Fruit fly (Drosophila melanogaster) whole organism, adult: ENCODE results near the gene Dph1.

Experiments
- CG11617 ChIP-seq: fragments of 200-800 bp; sonication (Bioruptor generic); optimal IDR thresholded peaks from 2 replicates; lab custom pipeline; 2017; ENCODE audit warnings: mild to moderate bottlenecking, missing biosample characterization, missing genetic modification reagents, missing genetic modification characterization
- CG12768 ChIP-seq: fragments of 200-800 bp; sonication (Bioruptor generic); optimal IDR thresholded peaks from 2 replicates; lab custom pipeline; 2017; ENCODE audit warnings: missing biosample characterization, missing genetic modification characterization, mild to moderate bottlenecking, moderate library complexity, missing genetic modification reagents
- CG14711 ChIP-seq: fragments of 200-800 bp; sonication (Bioruptor generic); optimal IDR thresholded peaks from 2 replicates; lab custom pipeline; 2018; ENCODE audit warnings: missing biosample characterization, mild to moderate bottlenecking, missing genetic modification characterization, moderate library complexity
- CG1620 ChIP-seq: fragments of 200-800 bp; sonication (Bioruptor generic); optimal IDR thresholded peaks from 2 replicates; lab custom pipeline; 2016; ENCODE audit warnings: missing biosample characterization, missing genetic modification characterization
- CG33017 ChIP-seq: fragments of 200-800 bp; sonication (Bioruptor generic); optimal IDR thresholded peaks from 2 replicates; lab custom pipeline; 2018; ENCODE audit warnings: missing biosample characterization, mild to moderate bottlenecking, missing genetic modification characterization, moderate library complexity
- CG5204 ChIP-seq: fragments of 200-800 bp; sonication (Bioruptor generic); optimal IDR thresholded peaks from 2 replicates; lab custom pipeline; 2016; ENCODE audit warnings: missing biosample characterization, missing genetic modification characterization
- CG7045 ChIP-seq: fragments of 200-800 bp; sonication (Bioruptor generic); optimal IDR thresholded peaks from 2 replicates; lab custom pipeline; 2017; ENCODE audit warnings: missing biosample characterization, mild to moderate bottlenecking, missing genetic modification characterization
- CG7101 ChIP-seq: fragments of 200-800 bp; sonication (Bioruptor generic); optimal IDR thresholded peaks from 2 replicates; lab custom pipeline; 2018; ENCODE audit warnings: missing biosample characterization, mild to moderate bottlenecking, missing genetic modification characterization, moderate library complexity
- Clk ChIP-seq: fragments of 200-800 bp; sonication (Bioruptor generic); optimal IDR thresholded peaks from 2 replicates; lab custom pipeline; 2017; ENCODE audit warnings: missing biosample characterization, missing genetic modification characterization
- Crg-1 ChIP-seq: fragments of 200-800 bp; sonication (Bioruptor generic); optimal IDR thresholded peaks from 2 replicates; lab custom pipeline; 2016; ENCODE audit warnings: missing biosample characterization, missing genetic modification characterization
- Hr96 ChIP-seq: fragments of 200-800 bp; sonication (Bioruptor generic); optimal IDR thresholded peaks from 2 replicates; lab custom pipeline; 2016; ENCODE audit warnings: missing biosample characterization, missing genetic modification characterization
- Mnt ChIP-seq: fragments of 200-800 bp; sonication (Bioruptor generic); optimal IDR thresholded peaks from 2 replicates; lab custom pipeline; 2016; ENCODE audit warnings: missing biosample characterization, mild to moderate bottlenecking, missing genetic modification characterization
- bab1 ChIP-seq: fragments of 200-800 bp; sonication (Bioruptor generic); optimal IDR thresholded peaks from 3 replicates; lab custom pipeline; 2019; ENCODE audit warnings: missing biosample characterization, mild to moderate bottlenecking, missing genetic modification characterization, moderate library complexity
- cic ChIP-seq: fragments of 200-800 bp; sonication (Bioruptor generic); optimal IDR thresholded peaks from 2 replicates; lab custom pipeline; 2017; ENCODE audit warnings: missing biosample characterization, mild to moderate bottlenecking, missing genetic modification characterization, moderate library complexity
- cnc ChIP-seq, 2 experiments: fragments of >200 bp; optimal IDR thresholded peaks; 2 replicates each; lab custom pipeline; 2017
- kay ChIP-seq: fragments of 200-800 bp; sonication (Bioruptor generic); peaks from one replicate; lab custom pipeline; 2016; ENCODE audit warnings: missing biosample characterization, missing genetic modification characterization, borderline replicate concordance
- ovo ChIP-seq: fragments of 200-800 bp; sonication (Bioruptor generic); optimal IDR thresholded peaks from 2 replicates; lab custom pipeline; 2016; ENCODE audit warnings: missing biosample characterization, missing genetic modification characterization
- pad ChIP-seq: fragments of 200-800 bp; sonication (Bioruptor generic); optimal IDR thresholded peaks from 3 replicates; lab custom pipeline; 2017; ENCODE audit warnings: missing biosample characterization, missing genetic modification characterization, mild to moderate bottlenecking, moderate library complexity, missing genetic modification reagents
- tj ChIP-seq: fragments of 200-800 bp; sonication (Bioruptor generic); optimal IDR thresholded peaks from 3 replicates; lab custom pipeline; 2017; ENCODE audit warnings: missing biosample characterization, mild to moderate bottlenecking, missing genetic modification characterization, moderate library complexity
- toe ChIP-seq: fragments of 200-800 bp; sonication (Bioruptor generic); optimal IDR thresholded peaks from 2 replicates; lab custom pipeline; 2016; ENCODE audit warnings: missing biosample characterization, missing genetic modification characterization

Dph1 gene

DNA sequence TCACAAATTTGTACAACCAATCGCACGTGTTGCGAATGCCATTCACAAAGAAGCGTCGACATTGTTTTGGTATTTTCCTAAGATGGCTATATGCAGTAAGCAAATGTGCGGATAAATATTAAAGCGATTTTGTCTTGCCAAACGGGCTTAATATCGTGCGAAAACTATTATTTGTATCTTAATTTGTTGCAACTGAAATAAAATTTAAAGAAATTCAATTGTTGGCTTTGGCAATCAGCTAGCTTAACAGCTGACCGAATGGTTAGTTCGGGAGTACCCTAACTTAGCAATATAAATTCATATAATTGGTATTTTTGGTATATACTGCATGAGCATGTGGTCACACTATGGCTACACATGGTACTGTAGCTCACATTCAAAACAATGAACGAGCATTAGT is 48.4 kb downstream of the Dph1 start, which contains the start of the genes RIOK1 and Polr3H:
Gene RIOK1, minus strand, starts transcription at position 65 of the 400 bp plus-strand sequence.
Gene Polr3H, plus strand, starts transcription at position 347 of the 400 bp plus-strand sequence.
- TF ChIP-seq CG33017 (tag; lab: Kevin White, UChicago) (no peak), CG12768 (GFP tag; lab: Kevin White, UChicago) (peak; percentile 52), CG1620 (GFP tag; lab: Kevin White, UChicago) (peak; percentile 60), CG5204 (peak; percentile 57), tj (GFP tag; lab: Kevin White, UChicago) (peak; percentile 11), pad (GFP tag; lab: Kevin White, UChicago) (peak; percentile 17), cnc (optimal IDR thresholded peaks at IDR 0.05; lab: Kevin White, UChicago) (no peak), bab1 (GFP tag; lab: Kevin White, UChicago) (peak; percentile 76), CG7045 (GFP tag; lab: Kevin White, UChicago) (peak; percentile 27), CG14711 (peak; percentile 67), Crg-1 (GFP tag; lab: Kevin White, UChicago) (peak; percentile 56), Hr96 (GFP tag; lab: Kevin White, UChicago) (peak; percentile 59), Mnt (GFP tag; lab: Kevin White, UChicago) (peak; percentile 99), CG7101 (tag; lab: Kevin White, UChicago) (peak; percentile 53), Clk (GFP tag; lab: Kevin White, UChicago) (peak; percentile 27), CG11617 (GFP tag; lab: Kevin White, UChicago) (peak; percentile 72), toe (GFP tag; lab: Kevin White, UChicago) (peak; percentile 35), ovo (GFP tag; lab: Kevin White, UChicago) (no peak), kay (GFP tag; lab: Kevin White, UChicago) (no peak), cic (GFP tag; lab: Kevin White, UChicago) (no peak)

DNA sequence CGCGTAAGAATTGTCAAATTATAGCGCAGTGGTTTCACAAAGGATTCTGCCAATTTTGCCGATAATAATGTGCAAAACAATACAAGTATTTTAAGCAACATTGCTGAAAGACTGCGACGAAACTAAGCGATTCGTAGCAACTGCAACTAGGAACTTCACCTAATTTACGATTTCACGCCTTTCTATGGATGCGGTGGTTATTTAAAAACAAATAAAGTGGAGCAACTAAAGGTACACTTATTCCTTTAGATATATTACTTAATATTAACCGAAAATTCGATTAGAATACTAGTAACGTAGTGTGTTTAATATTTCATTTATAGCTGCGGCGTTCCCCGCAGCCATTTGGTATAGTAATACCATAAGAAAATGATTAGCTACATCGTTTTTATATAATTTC is 50.8 kb downstream of the Dph1 start, which contains the start of gene CG6071:
Gene CG6071, minus strand, starts transcription at position 101 of the 400 bp plus-strand sequence.
- TF ChIP-seq CG11617 (GFP tag; lab: Kevin White, UChicago) (no peak), CG5204 (no peak)
